Worm (Caenorhabditis elegans) whole organism, midembryonic: ENCODE data around the gene ergi-2.

Experiments
- flt-1 ChIP-seq: fragments of 200-800 bp; sonication (Bioruptor generic); IDR thresholded peaks from 2 replicates; pipeline ENCODE4 v1.3.6; 2022; ENCODE audit warnings: missing genetic modification characterization, missing compliant biosample characterization
- klf-2 ChIP-seq: fragments of 200-800 bp; sonication (Bioruptor generic); conservative IDR thresholded peaks from 2 replicates; pipeline ENCODE4 v1.3.6; 2022; ENCODE audit warnings: missing genetic modification reagents, missing genetic modification characterization, missing compliant biosample characterization

DNA sequence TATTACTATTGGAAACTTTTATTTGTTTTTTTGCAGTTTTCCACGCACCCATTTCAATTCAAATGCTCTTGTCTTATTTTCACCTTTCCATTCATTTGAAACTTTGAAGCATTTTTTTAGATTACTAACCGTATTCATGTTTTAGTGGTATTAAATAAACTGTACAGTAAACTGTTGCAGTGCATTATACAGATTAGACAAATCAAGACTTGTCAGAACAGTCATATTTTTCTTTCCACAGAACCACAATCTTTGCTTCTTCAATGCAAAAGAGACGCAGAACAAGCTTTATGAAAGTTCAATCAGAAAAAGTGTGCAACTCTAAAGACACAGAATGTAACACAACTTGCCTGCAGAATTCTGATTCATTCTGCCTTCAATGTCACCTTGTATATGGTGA, 41.3 kb downstream of the ergi-2 start, which contains the start of gene F45B8.5:
- TF ChIP-seq flt-1 (GFP tag; lab: Robert Waterston, UW) (no peak), klf-2 (GFP tag; lab: Robert Waterston, UW) (no peak)
